Worm (Caenorhabditis elegans): ENCODE results near the gene mrps-34.

DNA sequence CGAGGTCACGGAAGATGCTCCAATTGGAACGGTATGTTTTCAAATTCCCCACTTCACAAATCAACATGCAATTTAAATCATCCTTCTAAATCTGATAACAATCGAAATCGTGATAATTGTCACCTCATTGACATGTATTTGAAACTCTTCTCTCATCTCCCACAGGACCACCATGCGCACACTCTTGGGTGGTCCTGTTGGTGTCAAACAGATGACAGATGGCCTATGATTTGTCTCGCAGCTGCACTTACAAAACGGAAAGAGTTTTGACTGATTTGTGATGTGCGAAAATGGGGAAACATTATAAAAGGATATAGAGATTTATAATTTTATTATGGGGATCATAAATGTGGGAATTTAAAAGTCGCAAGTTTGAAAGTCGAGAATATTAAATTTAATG is 18.8 kb downstream of the mrps-34 start:
- no peak for TF ChIP-seq sox-4 (tag; optimal IDR thresholded peaks at IDR 0.05)
- TF ChIP-seq unc-98 (GFP tag; IDR thresholded peaks at IDR 0.05) = no peak
- TF ChIP-seq ztf-4 (tag; optimal IDR thresholded peaks at IDR 0.05) = no peak
- no peak for TF ChIP-seq nhr-28 (tag; optimal IDR thresholded peaks at IDR 0.05)
- TF ChIP-seq fkh-10 (GFP tag; optimal IDR thresholded peaks at IDR 0.05) = no peak
- no peak for TF ChIP-seq C16A3.4 (tag; optimal IDR thresholded peaks at IDR 0.05)
- TF ChIP-seq elt-2 (tag; optimal IDR thresholded peaks at IDR 0.05) = no peak
- no peak for TF ChIP-seq pax-3 (tag; optimal IDR thresholded peaks at IDR 0.05)
- no peak for TF ChIP-seq nhr-237 (tag; optimal IDR thresholded peaks at IDR 0.05)

Data from whole organism, L1 larva.